Fruit fly (Drosophila melanogaster) whole organism, embryonic: Measurements from ENCODE around the gene CG44838.

ENCODE experiments used
- Asciz ChIP-seq: fragments of 200-800 bp; sonication (Bioruptor generic); optimal IDR thresholded peaks from 2 replicates; lab custom pipeline; 2017; ENCODE audit warnings: missing biosample characterization, mild to moderate bottlenecking, missing genetic modification characterization, missing genetic modification reagents
- CG11695 ChIP-seq: fragments of 200-800 bp; sonication (Bioruptor generic); IDR thresholded peaks from 3 replicates; pipeline ENCODE4 v1.3.6; 2022; ENCODE audit warnings: missing biosample characterization, missing genetic modification characterization
- CG14014 ChIP-seq: fragments of 200-800 bp; sonication (Bioruptor generic); IDR thresholded peaks from 2 replicates; pipeline ENCODE4 v1.3.6; 2022; ENCODE audit warnings: missing biosample characterization, missing genetic modification characterization
- CG14441 ChIP-seq: fragments of 200-800 bp; sonication (Bioruptor generic); IDR thresholded peaks from 2 replicates; pipeline ENCODE4 v1.3.6; 2022; ENCODE audit warnings: missing biosample characterization, missing genetic modification characterization
- CG15269 ChIP-seq: fragments of 200-800 bp; sonication (Bioruptor generic); optimal IDR thresholded peaks from 2 replicates; lab custom pipeline; 2018; ENCODE audit warnings: missing biosample characterization, mild to moderate bottlenecking, missing genetic modification characterization, moderate library complexity
- CG18599 ChIP-seq: fragments of 200-800 bp; sonication (Bioruptor generic); optimal IDR thresholded peaks from 3 replicates; lab custom pipeline; 2017; ENCODE audit warnings: missing biosample characterization, missing genetic modification characterization, mild to moderate bottlenecking, moderate library complexity, missing genetic modification reagents
- CG4328 ChIP-seq: fragments of 200-800 bp; sonication (Bioruptor generic); optimal IDR thresholded peaks from 3 replicates; lab custom pipeline; 2017; ENCODE audit warnings: missing biosample characterization, missing genetic modification reagents, missing genetic modification characterization
- CG7839 ChIP-seq: fragments of 200-800 bp; sonication (Bioruptor generic); optimal IDR thresholded peaks from 3 replicates; lab custom pipeline; 2018; ENCODE audit warnings: missing biosample characterization, mild to moderate bottlenecking, missing genetic modification characterization, moderate library complexity
- HLHmδ ChIP-seq: fragments of 200-800 bp; sonication (Bioruptor generic); optimal IDR thresholded peaks from 2 replicates; lab custom pipeline; 2018; ENCODE audit warnings: missing biosample characterization, mild to moderate bottlenecking, missing genetic modification characterization, moderate library complexity
- Hmr ChIP-seq: fragments of 200-800 bp; sonication (Bioruptor generic); optimal IDR thresholded peaks from 3 replicates; lab custom pipeline; 2017; ENCODE audit warnings: mild to moderate bottlenecking, missing biosample characterization, missing genetic modification reagents, missing genetic modification characterization
- Lpt ChIP-seq: fragments of >200 bp; optimal IDR thresholded peaks from 2 replicates; lab custom pipeline; 2018; ENCODE audit warnings: missing biosample characterization, missing genetic modification characterization
- MESR4 ChIP-seq: fragments of 200-800 bp; sonication (Bioruptor generic); optimal IDR thresholded peaks from 2 replicates; lab custom pipeline; 2018; ENCODE audit warnings: missing biosample characterization, mild to moderate bottlenecking, missing genetic modification characterization, moderate library complexity
- Oli ChIP-seq: fragments of 200-800 bp; sonication (Bioruptor generic); optimal IDR thresholded peaks from 2 replicates; lab custom pipeline; 2018; ENCODE audit warnings: missing biosample characterization, mild to moderate bottlenecking, missing genetic modification characterization, moderate library complexity
- PHDP ChIP-seq: fragments of 200-800 bp; sonication (Bioruptor generic); optimal IDR thresholded peaks from 3 replicates; lab custom pipeline; 2018; ENCODE audit warnings: missing biosample characterization, mild to moderate bottlenecking, missing genetic modification characterization, moderate library complexity
- Sox100B ChIP-seq: fragments of 200-800 bp; sonication (Bioruptor generic); optimal IDR thresholded peaks from 3 replicates; lab custom pipeline; 2018; ENCODE audit warnings: missing biosample characterization, mild to moderate bottlenecking, missing genetic modification characterization
- Sox102F ChIP-seq: fragments of 200-800 bp; sonication (Bioruptor generic); optimal IDR thresholded peaks from 2 replicates; lab custom pipeline; 2018; ENCODE audit warnings: missing biosample characterization, mild to moderate bottlenecking, missing genetic modification characterization, moderate library complexity
- Ssrp ChIP-seq: fragments of 200-800 bp; sonication (Bioruptor generic); optimal IDR thresholded peaks from 2 replicates; lab custom pipeline; 2018; ENCODE audit warnings: missing biosample characterization, mild to moderate bottlenecking, missing genetic modification characterization, moderate library complexity
- Vsx1 ChIP-seq: fragments of 200-800 bp; sonication (Bioruptor generic); optimal IDR thresholded peaks from 2 replicates; lab custom pipeline; 2017; ENCODE audit warnings: missing biosample characterization, mild to moderate bottlenecking, missing genetic modification characterization, missing genetic modification reagents
- Xrp1 ChIP-seq: fragments of 200-800 bp; sonication (Bioruptor generic); IDR thresholded peaks from 2 replicates; pipeline ENCODE4 v1.3.6; 2022; ENCODE audit warnings: missing biosample characterization, missing genetic modification characterization
- chm ChIP-seq: fragments of 200-800 bp; sonication (Bioruptor generic); IDR thresholded peaks from 2 replicates; pipeline ENCODE4 v1.3.6; 2022; ENCODE audit warnings: missing biosample characterization, missing genetic modification characterization
- ci ChIP-seq: fragments of 200-800 bp; sonication (Bioruptor generic); IDR thresholded peaks from 3 replicates; pipeline ENCODE4 v1.3.6; 2022; ENCODE audit warnings: missing biosample characterization, missing genetic modification characterization
- crp ChIP-seq, 2 experiments: fragments of 200-800 bp; sonication (Bioruptor generic); optimal IDR thresholded peaks; 2 replicates in 1 of 2; 3 replicates in 1 of 2; lab custom pipeline; 2017; ENCODE audit warnings: missing biosample characterization in 2 of 2, missing genetic modification characterization in 2 of 2, mild to moderate bottlenecking in 1 of 2, moderate library complexity in 1 of 2
- dmrt99B ChIP-seq: fragments of 200-800 bp; sonication (Bioruptor generic); optimal IDR thresholded peaks from 2 replicates; lab custom pipeline; 2018; ENCODE audit warnings: missing biosample characterization, mild to moderate bottlenecking, missing genetic modification characterization, moderate library complexity
- gce ChIP-seq: fragments of 200-800 bp; sonication (Bioruptor generic); IDR thresholded peaks from 3 replicates; pipeline ENCODE4 v1.3.6; 2022; ENCODE audit warnings: missing biosample characterization, missing genetic modification characterization
- gem ChIP-seq: fragments of 200-800 bp; sonication (Bioruptor generic); optimal IDR thresholded peaks from 2 replicates; lab custom pipeline; 2019; ENCODE audit warnings: missing biosample characterization, mild to moderate bottlenecking, missing genetic modification characterization, moderate library complexity
- grau ChIP-seq: fragments of 200-800 bp; optimal IDR thresholded peaks from 3 replicates; lab custom pipeline; 2019; ENCODE audit warnings: missing biosample characterization, mild to moderate bottlenecking, missing genetic modification characterization, moderate library complexity
- hkb ChIP-seq, 2 experiments: fragments of 200-800 bp in 1 of 2; fragments of >200 bp in 1 of 2; sonication (Bioruptor generic) in 1 of 2; IDR thresholded peaks in 1 of 2; optimal IDR thresholded peaks in 1 of 2; 2 replicates each; pipeline versions ENCODE4 v1.3.6 to Lab custom; 2017 to 2022; ENCODE audit warnings: missing biosample characterization in 1 of 2, missing genetic modification characterization in 1 of 2
- mam ChIP-seq: fragments of 200-800 bp; sonication (Bioruptor generic); optimal IDR thresholded peaks from 3 replicates; lab custom pipeline; 2016; ENCODE audit warnings: missing biosample characterization, missing genetic modification characterization
- nau ChIP-seq: fragments of 200-800 bp; sonication (Bioruptor generic); optimal IDR thresholded peaks from 3 replicates; lab custom pipeline; 2017; ENCODE audit warnings: missing biosample characterization, mild to moderate bottlenecking, missing genetic modification characterization, missing genetic modification reagents
- nerfin-2 ChIP-seq: fragments of 200-800 bp; sonication (Bioruptor generic); IDR thresholded peaks from 2 replicates; pipeline ENCODE4 v1.3.6; 2022; ENCODE audit warnings: missing biosample characterization, missing genetic modification characterization; ENCODE audit not compliant: partially characterized antibody
- pan ChIP-seq, 4 experiments: fragments of >200 bp in 3 of 4; fragments of 200-800 bp in 1 of 4; sonication (Bioruptor generic) in 1 of 4; optimal IDR thresholded peaks in 3 of 4; IDR thresholded peaks in 1 of 4; 2 replicates each; pipeline versions ENCODE4 v1.3.6 to Lab custom; 2017 to 2022; ENCODE audit warnings: missing biosample characterization in 2 of 4, missing genetic modification characterization in 2 of 4, mixed read lengths in 1 of 4
- phol ChIP-seq: fragments of 200-800 bp; sonication (Bioruptor generic); optimal IDR thresholded peaks from 3 replicates; lab custom pipeline; 2018; ENCODE audit warnings: missing biosample characterization, mild to moderate bottlenecking, missing genetic modification characterization, moderate library complexity
- sens ChIP-seq: fragments of 200-800 bp; sonication (Bioruptor generic); peaks from one replicate; lab custom pipeline; 2016; ENCODE audit warnings: missing biosample characterization, missing genetic modification characterization
- sr ChIP-seq: fragments of 200-800 bp; sonication (Bioruptor generic); IDR thresholded peaks from 3 replicates; pipeline ENCODE4 v1.3.6; 2022; ENCODE audit warnings: missing biosample characterization, missing genetic modification characterization
- stc ChIP-seq: fragments of 200-800 bp; sonication (Bioruptor generic); IDR thresholded peaks from 2 replicates; pipeline ENCODE4 v1.3.6; 2022; ENCODE audit warnings: missing biosample characterization, missing genetic modification characterization
- tin ChIP-seq: fragments of 200-800 bp; sonication (Bioruptor generic); optimal IDR thresholded peaks from 3 replicates; lab custom pipeline; 2016; ENCODE audit warnings: missing biosample characterization, missing genetic modification characterization
- vfl ChIP-seq: fragments of 200-800 bp; sonication (Bioruptor generic); optimal IDR thresholded peaks from 2 replicates; lab custom pipeline; 2016; ENCODE audit warnings: missing biosample characterization, missing genetic modification characterization
- vvl ChIP-seq: fragments of 200-800 bp; sonication (Bioruptor generic); IDR thresholded peaks from 2 replicates; pipeline ENCODE4 v1.3.6; 2022; ENCODE audit warnings: missing biosample characterization, missing genetic modification characterization
- wek ChIP-seq: fragments of 200-800 bp; sonication (Bioruptor generic); optimal IDR thresholded peaks from 3 replicates; lab custom pipeline; 2018; ENCODE audit warnings: missing biosample characterization, mild to moderate bottlenecking, missing genetic modification characterization, moderate library complexity

Gene CG44838

dm6 chr3L:9425838-9426237 is 35.0 kb upstream of the CG44838 start (continued):
- TF ChIP-seq pan (optimal IDR thresholded peaks at IDR 0.05; lab: Kevin White, UChicago): no peak
- TF ChIP-seq pan (GFP tag; optimal IDR thresholded peaks at IDR 0.05 in 1 of 2, IDR thresholded peaks at IDR 0.05 in 1 of 2): peak in 1 of 2 experiments; percentile 24
- no peak for TF ChIP-seq crp (GFP tag; optimal IDR thresholded peaks at IDR 0.05; lab: Kevin White, UChicago)
- TF ChIP-seq mam: peak; percentile 13
- peak; percentile 32 for TF ChIP-seq CG4328 (GFP tag; lab: Kevin White, UChicago)
- peak; percentile 50; the same call in 1 of the 3 replicates for TF ChIP-seq ci (GFP tag; lab: Robert Waterston, UW)
- TF ChIP-seq Sox102F: peak; percentile 32
- TF ChIP-seq phol (tag; lab: Kevin White, UChicago): peak; percentile 16
- TF ChIP-seq PHDP (tag; lab: Kevin White, UChicago): peak; percentile 10
- peak; percentile 19; the same call in 1 of the 3 replicates for TF ChIP-seq sr (GFP tag; lab: Robert Waterston, UW)
- TF ChIP-seq CG7839: peak; percentile 31
- TF ChIP-seq vfl: peak; percentile 12
- TF ChIP-seq Sox100B (GFP tag; lab: Kevin White, UChicago): peak; percentile 42
- TF ChIP-seq Xrp1 (GFP tag; lab: Robert Waterston, UW): peak; percentile 14; the same call in 1 of the 2 replicates
- peak; percentile 25 for TF ChIP-seq tin (GFP tag; lab: Kevin White, UChicago)
- peak; percentile 26; the same call in 1 of the 2 replicates for TF ChIP-seq CG14441
- peak; percentile 14 for TF ChIP-seq Hmr
- TF ChIP-seq vvl (GFP tag; lab: Robert Waterston, UW): peak; percentile 76
- TF ChIP-seq sens (GFP tag; lab: Kevin White, UChicago): peak; percentile 61
- peak; percentile 35 for TF ChIP-seq grau (tag; lab: Kevin White, UChicago)
- peak; percentile 23 for TF ChIP-seq CG18599 (GFP tag; lab: Kevin White, UChicago)
- no peak; the same call in 1 of the 2 replicates for TF ChIP-seq CG14014
- TF ChIP-seq CG15269 (tag; lab: Kevin White, UChicago): no peak
- TF ChIP-seq Oli (tag; lab: Kevin White, UChicago): peak; percentile 21
- peak; percentile 17; the same call in 1 of the 2 replicates for TF ChIP-seq stc (GFP tag; lab: Robert Waterston, UW)
- no peak for TF ChIP-seq nerfin-2 (GFP tag; lab: Robert Waterston, UW)
- peak; percentile 24; the same call in 1 of the 3 replicates for TF ChIP-seq CG11695
- TF ChIP-seq dmrt99B (tag; lab: Kevin White, UChicago): peak; percentile 26
- peak; percentile 21; the same call in 1 of the 2 replicates for TF ChIP-seq chm (GFP tag; lab: Robert Waterston, UW)
- TF ChIP-seq Ssrp: peak; percentile 28
- no peak for TF ChIP-seq hkb (optimal IDR thresholded peaks at IDR 0.05; lab: Kevin White, UChicago)
- peak; percentile 10; the same call in 1 of the 2 replicates for TF ChIP-seq hkb (GFP tag; IDR thresholded peaks at IDR 0.05; lab: Robert Waterston, UW)
- no peak for TF ChIP-seq gce
- TF ChIP-seq HLHmδ (GFP tag; lab: Kevin White, UChicago): no peak
- TF ChIP-seq Asciz: peak; percentile 20
- TF ChIP-seq gem (tag; lab: Kevin White, UChicago): peak; percentile 47
- no peak for TF ChIP-seq nau
- TF ChIP-seq wek (GFP tag; lab: Kevin White, UChicago): no peak
- no peak for TF ChIP-seq MESR4 (GFP tag; lab: Kevin White, UChicago)
- no peak for TF ChIP-seq Lpt (GFP tag; lab: Kevin White, UChicago)
- peak; percentile 37 for TF ChIP-seq Vsx1 (GFP tag; lab: Kevin White, UChicago)
